Fruit fly (Drosophila melanogaster): ENCODE results near the gene CG17544.

The CG17544 gene

dm6 chr2L:19444734-19445140 lies 46.4 kb upstream of the CG17544 start, which contains the start of gene Hs2st (continued):
- peak; percentile 90 for TF ChIP-seq Usf (GFP tag; optimal IDR thresholded peaks at IDR 0.05)
- peak; percentile 91 for TF ChIP-seq kay (GFP tag; optimal IDR thresholded peaks at IDR 0.05)
- peak; percentile 89 for TF ChIP-seq dmrt11E (tag; optimal IDR thresholded peaks at IDR 0.05)
- peak; percentile 58 for TF ChIP-seq NC2α (GFP tag; optimal IDR thresholded peaks at IDR 0.05)
- peak; percentile 84 for TF ChIP-seq CG12236 (GFP tag; optimal IDR thresholded peaks at IDR 0.05)
- peak; percentile 97 for TF ChIP-seq shn (GFP tag; optimal IDR thresholded peaks at IDR 0.05)
- peak; percentile 97 for TF ChIP-seq Hsf (GFP tag; optimal IDR thresholded peaks at IDR 0.05)
- TF ChIP-seq gce (GFP tag; IDR thresholded peaks at IDR 0.05): peak; percentile 57; the same call in 1 of the 3 replicates
- TF ChIP-seq chn (GFP tag; optimal IDR thresholded peaks at IDR 0.05): peak; percentile 95
- no peak for TF ChIP-seq pan (optimal IDR thresholded peaks at IDR 0.05)
- TF ChIP-seq pan (GFP tag; optimal IDR thresholded peaks at IDR 0.05 in 1 of 2, IDR thresholded peaks at IDR 0.05 in 1 of 2): peak in 1 of 2 experiments; percentile 93
- TF ChIP-seq ewg (GFP tag; optimal IDR thresholded peaks at IDR 0.05): peak; percentile 82
- TF ChIP-seq H2.0 (GFP tag; IDR thresholded peaks at IDR 0.05): peak; percentile 90
- TF ChIP-seq CG5180 (GFP tag; optimal IDR thresholded peaks at IDR 0.05): peak; percentile 52
- peak; percentile 97 for TF ChIP-seq Chrac-16 (GFP tag; optimal IDR thresholded peaks at IDR 0.05)
- peak; percentile 91 for TF ChIP-seq CG7372 (GFP tag; IDR thresholded peaks at IDR 0.05)
- peak; percentile 86 for TF ChIP-seq PHDP (tag; optimal IDR thresholded peaks at IDR 0.05)
- peak; percentile 89 for TF ChIP-seq wdn (GFP tag; IDR thresholded peaks at IDR 0.05)
- peak; percentile 68 for TF ChIP-seq BEAF-32 (GFP tag; optimal IDR thresholded peaks at IDR 0.05)
- peak; percentile 84 for TF ChIP-seq CG9797 (GFP tag; optimal IDR thresholded peaks at IDR 0.05)
- peak; percentile 86 for TF ChIP-seq fd96Cb (tag; optimal IDR thresholded peaks at IDR 0.05)
- TF ChIP-seq Vsx1 (GFP tag; optimal IDR thresholded peaks at IDR 0.05): no peak
- TF ChIP-seq CG17829 (tag; optimal IDR thresholded peaks at IDR 0.05): peak; percentile 93
- no peak for TF ChIP-seq Hr78 (GFP tag; optimal IDR thresholded peaks at IDR 0.05)
- peak; percentile 96 for TF ChIP-seq HmgD (GFP tag; optimal IDR thresholded peaks at IDR 0.05)
- TF ChIP-seq Dip3 (GFP tag; optimal IDR thresholded peaks at IDR 0.05): peak; percentile 97
- peak; percentile 86 for TF ChIP-seq CG16863 (GFP tag; optimal IDR thresholded peaks at IDR 0.05)
- TF ChIP-seq run (tag; optimal IDR thresholded peaks at IDR 0.05): peak; percentile 19
- TF ChIP-seq D19B (GFP tag; optimal IDR thresholded peaks at IDR 0.05): peak; percentile 80
- TF ChIP-seq CG4730 (GFP tag; IDR thresholded peaks at IDR 0.05): peak; percentile 90
- peak; percentile 95 for TF ChIP-seq Mad (GFP tag; optimal IDR thresholded peaks at IDR 0.05)
- TF ChIP-seq CG10209 (GFP tag; optimal IDR thresholded peaks at IDR 0.05): peak; percentile 94
- TF ChIP-seq CG1647 (GFP tag; optimal IDR thresholded peaks at IDR 0.05): peak; percentile 92
- TF ChIP-seq Ssrp (tag; optimal IDR thresholded peaks at IDR 0.05): peak; percentile 91
- peak; percentile 81 for TF ChIP-seq CG12299 (tag; optimal IDR thresholded peaks at IDR 0.05)
- peak; percentile 86 for TF ChIP-seq CG14050 (GFP tag; IDR thresholded peaks at IDR 0.05)
- peak; percentile 59 for TF ChIP-seq ac (GFP tag; optimal IDR thresholded peaks at IDR 0.05)
- peak; percentile 42 for TF ChIP-seq MTF-1 (GFP tag; optimal IDR thresholded peaks at IDR 0.05; ENCODE audit: borderline replicate concordance)
- TF ChIP-seq CG14860 (GFP tag; IDR thresholded peaks at IDR 0.05; ENCODE audit: partially characterized antibody): no peak
- peak; percentile 87 for TF ChIP-seq CG11560 (tag; IDR thresholded peaks at IDR 0.05)
- TF ChIP-seq CG13775 (GFP tag; optimal IDR thresholded peaks at IDR 0.05): peak; percentile 96
- TF ChIP-seq hb (GFP tag; IDR thresholded peaks at IDR 0.05; ENCODE audit: partially characterized antibody): no peak
- peak; percentile 52; the same call in 2 of the 3 replicates for TF ChIP-seq CG16813 (GFP tag; IDR thresholded peaks at IDR 0.05; ENCODE audit: partially characterized antibody)
- peak; percentile 24; the same call in 1 of the 3 replicates for TF ChIP-seq vnd (GFP tag; IDR thresholded peaks at IDR 0.05; ENCODE audit: partially characterized antibody)
- peak; percentile 44; the same call in 1 of the 2 replicates for TF ChIP-seq Dref (GFP tag; IDR thresholded peaks at IDR 0.05)
- peak; percentile 86 for TF ChIP-seq Mrtf (GFP tag; IDR thresholded peaks at IDR 0.05)
- TF ChIP-seq chm (GFP tag; IDR thresholded peaks at IDR 0.05): peak; percentile 88
- peak; percentile 51 for TF ChIP-seq CG7271 (tag; optimal IDR thresholded peaks at IDR 0.05)
- peak; percentile 95 for TF ChIP-seq CG6272 (GFP tag; IDR thresholded peaks at IDR 0.05)
- TF ChIP-seq E2f2 (GFP tag; IDR thresholded peaks at IDR 0.05): peak; percentile 79
